Worm (Caenorhabditis elegans): ENCODE data around the gene hrpu-1.

DNA sequence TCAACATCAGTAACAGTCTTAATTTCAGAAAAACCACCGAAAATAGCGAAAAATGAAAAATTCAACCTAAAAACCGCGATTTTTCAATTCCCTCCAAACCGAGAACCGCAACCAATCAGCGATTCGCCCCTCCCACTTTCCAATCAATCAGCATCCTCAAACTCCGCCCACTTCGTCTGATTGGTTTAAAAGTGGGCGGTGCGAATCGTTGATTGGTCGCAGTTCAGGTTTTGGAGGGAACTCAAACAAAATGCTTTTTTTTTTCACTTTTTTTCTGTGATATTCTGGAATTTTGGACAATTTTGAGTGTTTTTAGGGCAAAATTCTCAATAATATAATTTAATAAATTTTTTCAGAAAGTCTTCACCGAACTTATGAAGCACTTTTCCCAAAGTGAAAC is 11.5 kb upstream of the hrpu-1 start:
- TF ChIP-seq snpc-4 (tag; optimal IDR thresholded peaks at IDR 0.05) (no peak), ama-1 (optimal IDR thresholded peaks at IDR 0.05) (no peak), ceh-16 (tag; optimal IDR thresholded peaks at IDR 0.05) (no peak), ztf-4 (tag; optimal IDR thresholded peaks at IDR 0.05) (no peak), eor-1 (tag; optimal IDR thresholded peaks at IDR 0.05) (no peak), egl-27 (tag; optimal IDR thresholded peaks at IDR 0.05) (no peak), nhr-12 (tag; optimal IDR thresholded peaks at IDR 0.05) (no peak), nhr-77 (tag; optimal IDR thresholded peaks at IDR 0.05) (no peak), lin-39 (tag; optimal IDR thresholded peaks at IDR 0.05) (no peak), ztf-11 (tag; optimal IDR thresholded peaks at IDR 0.05) (no peak), aly-2 (tag; optimal IDR thresholded peaks at IDR 0.05) (no peak)

Measured in whole organism, L3 larva.